Fruit fly (Drosophila melanogaster): ENCODE measurements around the gene S-Lap2.

- TF ChIP-seq Sin3A (optimal IDR thresholded peaks at IDR 0.05) (no peak), psq (optimal IDR thresholded peaks at IDR 0.05) (no peak), insv (optimal IDR thresholded peaks at IDR 0.05) (no peak), Myc (optimal IDR thresholded peaks at IDR 0.05) (no peak), h (optimal IDR thresholded peaks at IDR 0.05) (no peak), ttk (optimal IDR thresholded peaks at IDR 0.05) (no peak)
Measured at dm6 chr3L:8633614-8634325, 14.1 kb downstream of the S-Lap2 start, which contains the start of gene Cdc6.

Measured in Kc167 (cell line).